Fruit fly (Drosophila melanogaster): ENCODE data around the gene CG46468.

CG46468 gene

DNA sequence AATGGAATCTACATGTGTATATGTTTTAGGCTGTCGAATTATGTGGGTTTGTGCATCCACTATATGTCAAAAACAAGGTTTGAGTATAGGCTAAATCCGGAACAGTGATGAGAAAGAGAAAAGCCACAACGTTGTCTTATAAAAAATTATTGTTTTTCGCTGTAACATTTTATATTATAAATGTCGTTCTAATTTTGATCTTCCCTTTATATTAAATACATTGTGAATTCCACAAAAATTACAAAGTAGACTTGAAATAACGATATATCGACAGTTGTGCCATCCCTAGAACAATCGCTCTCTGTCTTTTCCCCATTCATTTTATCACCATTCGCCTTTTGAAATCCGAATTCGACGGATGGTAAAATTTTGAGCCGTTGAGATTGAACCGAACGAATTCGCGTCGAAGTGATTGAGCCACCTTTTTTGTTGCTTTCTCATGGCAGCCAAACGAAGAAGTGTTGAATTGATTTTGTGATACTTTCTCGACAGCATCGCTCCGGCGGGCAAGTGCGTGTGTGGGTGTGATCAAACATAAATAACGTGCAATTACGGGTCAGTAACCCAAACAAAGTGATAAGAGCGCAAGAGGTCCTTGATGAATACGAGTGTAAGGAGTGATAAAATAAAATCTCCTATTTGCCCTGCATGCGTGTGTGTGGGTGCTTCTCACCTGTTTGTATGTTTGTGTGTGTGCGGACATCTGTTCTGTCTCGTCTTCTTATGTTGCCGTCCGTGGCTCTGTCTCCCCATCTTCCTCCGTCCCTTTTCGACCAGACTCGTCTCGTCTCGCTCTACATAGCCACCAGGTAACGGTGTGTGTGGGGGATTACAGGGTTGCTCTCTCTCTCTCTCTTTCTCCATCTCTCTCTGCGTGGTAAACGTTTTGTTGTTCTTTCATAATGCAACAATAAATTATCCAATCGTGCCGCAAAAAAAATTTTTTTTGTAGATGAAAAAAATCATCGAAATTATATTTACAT lies 44.1 kb downstream of the CG46468 start, which contains the start of gene Oatp30B (continued):
- peak; percentile 54 for TF ChIP-seq D (optimal IDR thresholded peaks at IDR 0.05)
- peak; percentile 88 for TF ChIP-seq D (GFP tag; optimal IDR thresholded peaks at IDR 0.05)
- peak; percentile 82 for TF ChIP-seq CG1832 (GFP tag; optimal IDR thresholded peaks at IDR 0.05)
- peak; percentile 87 for TF ChIP-seq BtbVII (GFP tag; optimal IDR thresholded peaks at IDR 0.05)
- TF ChIP-seq croc (GFP tag; conservative IDR thresholded peaks at IDR 0.05) = peak; percentile 93
- TF ChIP-seq CG17385 (GFP tag; optimal IDR thresholded peaks at IDR 0.05) = peak; percentile 88
- peak; percentile 99 for TF ChIP-seq gem (tag; optimal IDR thresholded peaks at IDR 0.05)
- peak; percentile 85 for TF ChIP-seq NC2α (GFP tag; optimal IDR thresholded peaks at IDR 0.05)
- peak; percentile 99 for TF ChIP-seq CG9932 (GFP tag; IDR thresholded peaks at IDR 0.05)
- TF ChIP-seq sim (GFP tag; IDR thresholded peaks at IDR 0.05) = peak; percentile 95
- TF ChIP-seq vnd (GFP tag; IDR thresholded peaks at IDR 0.05; ENCODE audit: partially characterized antibody) = peak; percentile 96
- peak; percentile 99 for TF ChIP-seq Xrp1 (GFP tag; IDR thresholded peaks at IDR 0.05)
- TF ChIP-seq Eip74EF (GFP tag; optimal IDR thresholded peaks at IDR 0.05) = peak in 1 of 2 experiments; percentile 87
- peak; percentile 97 for TF ChIP-seq CG14710 (tag; optimal IDR thresholded peaks at IDR 0.05)
- TF ChIP-seq CG4328 (GFP tag; optimal IDR thresholded peaks at IDR 0.05) = peak; percentile 92
- TF ChIP-seq kah (GFP tag; optimal IDR thresholded peaks at IDR 0.05) = peak; percentile 80
- TF ChIP-seq trh (GFP tag; optimal IDR thresholded peaks at IDR 0.05) = peak; percentile 95
- peak; percentile 83 for TF ChIP-seq CG3163 (GFP tag; optimal IDR thresholded peaks at IDR 0.05)
- TF ChIP-seq CG6654 (GFP tag; optimal IDR thresholded peaks at IDR 0.05) = peak; percentile 58
- peak; percentile 86 for TF ChIP-seq pita (GFP tag; optimal IDR thresholded peaks at IDR 0.05)

DNA sequence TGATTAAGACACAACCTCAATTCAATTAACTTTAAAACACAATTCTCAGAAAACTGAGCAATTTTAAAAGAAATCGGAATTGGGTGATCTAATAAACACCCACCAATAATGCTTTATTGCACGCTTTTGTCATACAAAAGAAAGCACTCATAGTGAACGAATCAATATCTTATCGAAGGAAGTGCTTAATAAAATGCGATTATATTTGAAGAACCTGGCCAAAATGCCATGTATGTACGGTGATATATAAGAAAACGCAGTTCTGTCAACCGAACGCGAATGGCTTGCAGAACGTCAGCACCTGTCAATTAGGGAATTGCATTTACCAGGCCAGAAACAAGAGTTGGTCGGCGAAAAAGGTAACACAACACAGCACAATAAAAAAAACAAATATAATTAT lies 51.5 kb downstream of the CG46468 start:
- TF ChIP-seq vfl (GFP tag; optimal IDR thresholded peaks at IDR 0.05) (no peak), sens (GFP tag) (peak; percentile 25), exex (tag; optimal IDR thresholded peaks at IDR 0.05) (peak; percentile 44), ab (GFP tag; optimal IDR thresholded peaks at IDR 0.05) (no peak)

dm6 chr2L:9512401-9513198 lies 52.6 kb downstream of the CG46468 start:
- TF ChIP-seq CTCF (GFP tag; optimal IDR thresholded peaks at IDR 0.05) (peak; percentile 86), grn (GFP tag; optimal IDR thresholded peaks at IDR 0.05) (no peak), CG5953 (GFP tag; IDR thresholded peaks at IDR 0.05) (0 out of 2 replicates have a peak, but pooled peaks have one; percentile 13), CG4360 (GFP tag; IDR thresholded peaks at IDR 0.05) (0 out of 2 replicates have a peak, but pooled peaks have one; percentile 13), chinmo (GFP tag; IDR thresholded peaks at IDR 0.05; ENCODE audit: partially characterized antibody) (no peak), CG17829 (tag; optimal IDR thresholded peaks at IDR 0.05) (peak; percentile 99), tll (GFP tag; optimal IDR thresholded peaks at IDR 0.05) (no peak), CG8290 (GFP tag; optimal IDR thresholded peaks at IDR 0.05) (peak; percentile 67), CG8290 (tag; optimal IDR thresholded peaks at IDR 0.05) (no peak), ci (GFP tag; IDR thresholded peaks at IDR 0.05) (0 out of 3 replicates have a peak, but pooled peaks have one; percentile 43), CG8281 (tag; optimal IDR thresholded peaks at IDR 0.05) (no peak), fd96Cb (tag; optimal IDR thresholded peaks at IDR 0.05) (no peak), Ets65A (GFP tag) (peak; percentile 86), stwl (tag; optimal IDR thresholded peaks at IDR 0.05) (peak; percentile 13), CG6791 (GFP tag; IDR thresholded peaks at IDR 0.05; ENCODE audit: partially characterized antibody) (peak; percentile 33; the same call in 1 of the 3 replicates), usp (GFP tag; optimal IDR thresholded peaks at IDR 0.05) (no peak), Blimp-1 (GFP tag; optimal IDR thresholded peaks at IDR 0.05) (peak; percentile 70), slbo (GFP tag; IDR thresholded peaks at IDR 0.05) (no peak), zf30C (GFP tag; optimal IDR thresholded peaks at IDR 0.05) (no peak), CG12942 (GFP tag; optimal IDR thresholded peaks at IDR 0.05) (no peak), Med (GFP tag) (peak; percentile 46), CG17802 (tag; optimal IDR thresholded peaks at IDR 0.05) (no peak)
